Fruit fly (Drosophila melanogaster) whole organism, embryonic: ENCODE data around the gene Polr1C.
A peak's percentile ranks its signal among the peaks of the same experiment; 100 is the strongest.

ENCODE experiments used
- B-H1 ChIP-seq: fragments of 200-800 bp; sonication (Bioruptor generic); IDR thresholded peaks from 3 replicates; pipeline ENCODE4 v1.3.6; 2022; ENCODE audit warnings: missing biosample characterization, missing genetic modification characterization
- Bgb ChIP-seq: fragments of 200-800 bp; sonication (Bioruptor generic); IDR thresholded peaks from 2 replicates; pipeline ENCODE4 v1.3.6; 2022; ENCODE audit warnings: missing biosample characterization, missing genetic modification characterization; ENCODE audit not compliant: partially characterized antibody
- BtbVII ChIP-seq: fragments of 200-800 bp; sonication (Bioruptor generic); optimal IDR thresholded peaks from 3 replicates; lab custom pipeline; 2017; ENCODE audit warnings: missing biosample characterization, mild to moderate bottlenecking, missing genetic modification characterization
- CG10209 ChIP-seq: fragments of 200-800 bp; sonication (Bioruptor generic); optimal IDR thresholded peaks from 3 replicates; lab custom pipeline; 2017; ENCODE audit warnings: missing biosample characterization, mild to moderate bottlenecking, missing genetic modification characterization, missing genetic modification reagents
- CG10274 ChIP-seq: fragments of 200-800 bp; sonication (Bioruptor generic); optimal IDR thresholded peaks from 3 replicates; lab custom pipeline; 2017; ENCODE audit warnings: missing biosample characterization, mild to moderate bottlenecking, missing genetic modification characterization
- CG10366 ChIP-seq: fragments of 200-800 bp; sonication (Bioruptor generic); IDR thresholded peaks from 2 replicates; pipeline ENCODE4 v1.3.6; 2022; ENCODE audit warnings: missing biosample characterization, missing genetic modification characterization
- CG10565 ChIP-seq: fragments of 200-800 bp; sonication (Bioruptor generic); optimal IDR thresholded peaks from 3 replicates; lab custom pipeline; 2016; ENCODE audit warnings: missing biosample characterization, mild to moderate bottlenecking, missing genetic modification characterization
- CG11456 ChIP-seq: fragments of 200-800 bp; sonication (Bioruptor generic); IDR thresholded peaks from 3 replicates; pipeline ENCODE4 v1.3.6; 2022; ENCODE audit warnings: missing biosample characterization, missing genetic modification characterization
- CG12744 ChIP-seq: fragments of 200-800 bp; sonication (Bioruptor generic); optimal IDR thresholded peaks from 2 replicates; lab custom pipeline; 2016; ENCODE audit warnings: missing biosample characterization, missing genetic modification characterization
- CG14710 ChIP-seq: fragments of 200-800 bp; sonication (Bioruptor generic); optimal IDR thresholded peaks from 3 replicates; lab custom pipeline; 2019; ENCODE audit warnings: missing biosample characterization, mild to moderate bottlenecking, missing genetic modification characterization, moderate library complexity
- CG15011 ChIP-seq: fragments of 200-800 bp; sonication (Bioruptor generic); optimal IDR thresholded peaks from 3 replicates; lab custom pipeline; 2018; ENCODE audit warnings: missing biosample characterization, mild to moderate bottlenecking, missing genetic modification characterization
- CG16779 ChIP-seq: fragments of 200-800 bp; sonication (Bioruptor generic); IDR thresholded peaks from 2 replicates; pipeline ENCODE4 v1.3.6; 2022; ENCODE audit warnings: missing biosample characterization, missing genetic modification characterization
- CG17568 ChIP-seq: fragments of 200-800 bp; sonication (Bioruptor generic); optimal IDR thresholded peaks from 2 replicates; lab custom pipeline; 2018; ENCODE audit warnings: missing biosample characterization, mild to moderate bottlenecking, missing genetic modification characterization, moderate library complexity
- CG18476 ChIP-seq: fragments of 200-800 bp; sonication (Bioruptor generic); optimal IDR thresholded peaks from 2 replicates; lab custom pipeline; 2016; ENCODE audit warnings: missing biosample characterization, mild to moderate bottlenecking, missing genetic modification characterization
- CG32532 ChIP-seq: fragments of 200-800 bp; sonication (Bioruptor generic); IDR thresholded peaks from 2 replicates; pipeline ENCODE4 v1.3.6; 2022; ENCODE audit warnings: missing biosample characterization, missing genetic modification characterization
- CG3995 ChIP-seq: fragments of 200-800 bp; sonication (Bioruptor generic); optimal IDR thresholded peaks from 3 replicates; lab custom pipeline; 2016; ENCODE audit warnings: missing biosample characterization, missing genetic modification characterization
- CG5953 ChIP-seq: fragments of 200-800 bp; sonication (Bioruptor generic); IDR thresholded peaks from 2 replicates; pipeline ENCODE4 v1.3.6; 2022; ENCODE audit warnings: missing biosample characterization, missing genetic modification characterization
- CG6272 ChIP-seq: fragments of 200-800 bp; sonication (Bioruptor generic); IDR thresholded peaks from 2 replicates; pipeline ENCODE4 v1.3.6; 2022; ENCODE audit warnings: missing biosample characterization, missing genetic modification characterization
- CG7271 ChIP-seq: fragments of 200-800 bp; sonication (Bioruptor generic); optimal IDR thresholded peaks from 2 replicates; lab custom pipeline; 2018; ENCODE audit warnings: missing biosample characterization, mild to moderate bottlenecking, missing genetic modification characterization, moderate library complexity
- Dll ChIP-seq: fragments of 200-800 bp; sonication (Bioruptor generic); IDR thresholded peaks from 4 replicates; pipeline ENCODE4 v1.3.6; 2022; ENCODE audit warnings: missing biosample characterization, missing genetic modification characterization; ENCODE audit not compliant: partially characterized antibody
- Ets97D ChIP-seq: fragments of 200-800 bp; sonication (Bioruptor generic); optimal IDR thresholded peaks from 3 replicates; lab custom pipeline; 2016; ENCODE audit warnings: missing biosample characterization, missing genetic modification characterization
- GATAe ChIP-seq: fragments of 200-800 bp; sonication (Bioruptor generic); conservative IDR thresholded peaks from 2 replicates; pipeline ENCODE4 v1.3.6; 2022; ENCODE audit warnings: missing biosample characterization, missing genetic modification characterization
- H15 ChIP-seq: fragments of 200-800 bp; sonication (Bioruptor generic); IDR thresholded peaks from 3 replicates; pipeline ENCODE4 v1.3.6; 2022; ENCODE audit warnings: missing biosample characterization, missing genetic modification characterization
- Hsf ChIP-seq: fragments of 200-800 bp; sonication (Bioruptor generic); optimal IDR thresholded peaks from 3 replicates; lab custom pipeline; 2016; ENCODE audit warnings: missing biosample characterization, missing genetic modification characterization
- Lim3 ChIP-seq: fragments of 200-800 bp; sonication (Bioruptor generic); IDR thresholded peaks from 2 replicates; pipeline ENCODE4 v1.3.6; 2022; ENCODE audit warnings: missing biosample characterization, missing genetic modification characterization
- NC2α ChIP-seq: fragments of 200-800 bp; sonication (Bioruptor generic); optimal IDR thresholded peaks from 2 replicates; lab custom pipeline; 2016; ENCODE audit warnings: missing biosample characterization, missing genetic modification characterization
- Nf-YA ChIP-seq: fragments of 200-800 bp; sonication (Bioruptor generic); IDR thresholded peaks from 2 replicates; pipeline ENCODE4 v1.3.6; 2022; ENCODE audit warnings: missing biosample characterization, missing genetic modification characterization
- NfI ChIP-seq: fragments of 200-800 bp; sonication (Bioruptor generic); optimal IDR thresholded peaks from 3 replicates; lab custom pipeline; 2018; ENCODE audit warnings: missing biosample characterization, mild to moderate bottlenecking, missing genetic modification characterization, moderate library complexity
- Scr ChIP-seq: fragments of 200-800 bp; sonication (Bioruptor generic); IDR thresholded peaks from 2 replicates; pipeline ENCODE4 v1.3.6; 2022; ENCODE audit warnings: missing biosample characterization, missing genetic modification characterization; ENCODE audit not compliant: partially characterized antibody
- Six4 ChIP-seq: fragments of 200-800 bp; sonication (Bioruptor generic); optimal IDR thresholded peaks from 2 replicates; lab custom pipeline; 2016; ENCODE audit warnings: missing biosample characterization, missing genetic modification characterization
- Spps ChIP-seq: fragments of 200-800 bp; sonication (Bioruptor generic); optimal IDR thresholded peaks from 2 replicates; lab custom pipeline; 2018; ENCODE audit warnings: missing biosample characterization, mild to moderate bottlenecking, missing genetic modification characterization
- abd-A ChIP-seq: fragments of 200-800 bp; sonication (Bioruptor generic); optimal IDR thresholded peaks from 3 replicates; lab custom pipeline; 2019; ENCODE audit warnings: missing biosample characterization, mild to moderate bottlenecking, missing genetic modification characterization, moderate library complexity
- ara ChIP-seq: fragments of 200-800 bp; sonication (Bioruptor generic); IDR thresholded peaks from 2 replicates; pipeline ENCODE4 v1.3.6; 2022; ENCODE audit warnings: missing biosample characterization, missing genetic modification characterization
- cad ChIP-seq: fragments of >200 bp; optimal IDR thresholded peaks from 2 replicates; lab custom pipeline; 2017; ENCODE audit warnings: missing biosample characterization, missing genetic modification characterization
- danr ChIP-seq: fragments of 200-800 bp; sonication (Bioruptor generic); IDR thresholded peaks from 2 replicates; pipeline ENCODE4 v1.3.6; 2022; ENCODE audit warnings: missing biosample characterization, missing genetic modification characterization
- disco-r ChIP-seq: fragments of 200-800 bp; sonication (Bioruptor generic); optimal IDR thresholded peaks from 2 replicates; lab custom pipeline; 2016; ENCODE audit warnings: missing biosample characterization, missing genetic modification characterization
- fd64A ChIP-seq: fragments of 200-800 bp; sonication (Bioruptor generic); optimal IDR thresholded peaks from 3 replicates; lab custom pipeline; 2018; ENCODE audit warnings: missing biosample characterization, mild to moderate bottlenecking, missing genetic modification characterization
- ftz-f1 ChIP-seq: fragments of 200-800 bp; sonication (Bioruptor generic); optimal IDR thresholded peaks from 2 replicates; lab custom pipeline; 2016; ENCODE audit warnings: missing biosample characterization, missing genetic modification characterization
- grau ChIP-seq: fragments of 200-800 bp; optimal IDR thresholded peaks from 3 replicates; lab custom pipeline; 2019; ENCODE audit warnings: missing biosample characterization, mild to moderate bottlenecking, missing genetic modification characterization, moderate library complexity
- ind ChIP-seq: fragments of 200-800 bp; sonication (Bioruptor generic); optimal IDR thresholded peaks from 3 replicates; lab custom pipeline; 2016; ENCODE audit warnings: missing biosample characterization, missing genetic modification characterization
- insv ChIP-seq, 2 experiments: fragments of 200-800 bp; sonication (Bioruptor generic); optimal IDR thresholded peaks; 3 replicates each; lab custom pipeline; 2016 to 2018; ENCODE audit warnings: missing biosample characterization in 2 of 2, missing genetic modification characterization in 2 of 2
- jumu ChIP-seq: fragments of 200-800 bp; sonication (Bioruptor generic); optimal IDR thresholded peaks from 3 replicates; lab custom pipeline; 2016; ENCODE audit warnings: missing biosample characterization, missing genetic modification characterization
- lab ChIP-seq: fragments of 200-800 bp; sonication (Bioruptor generic); optimal IDR thresholded peaks from 3 replicates; lab custom pipeline; 2017; ENCODE audit warnings: missing biosample characterization, missing genetic modification characterization, mild to moderate bottlenecking, moderate library complexity, missing genetic modification reagents
- luna ChIP-seq: fragments of 200-800 bp; sonication (Bioruptor generic); optimal IDR thresholded peaks from 2 replicates; lab custom pipeline; 2016; ENCODE audit warnings: missing biosample characterization, missing genetic modification characterization
- mirr ChIP-seq: fragments of 200-800 bp; sonication (Bioruptor generic); optimal IDR thresholded peaks from 3 replicates; lab custom pipeline; 2018; ENCODE audit warnings: missing biosample characterization, mild to moderate bottlenecking, missing genetic modification characterization
- ro ChIP-seq: fragments of 200-800 bp; sonication (Bioruptor generic); IDR thresholded peaks from 2 replicates; pipeline ENCODE4 v1.3.6; 2022; ENCODE audit warnings: missing biosample characterization, missing genetic modification characterization
- scrt ChIP-seq: fragments of 200-800 bp; sonication (Bioruptor generic); optimal IDR thresholded peaks from 2 replicates; lab custom pipeline; 2018; ENCODE audit warnings: missing biosample characterization, mild to moderate bottlenecking, missing genetic modification characterization, moderate library complexity
- sna ChIP-seq: fragments of 200-800 bp; sonication (Bioruptor generic); IDR thresholded peaks from 2 replicates; pipeline ENCODE4 v1.3.6; 2022; ENCODE audit warnings: missing biosample characterization, missing genetic modification characterization; ENCODE audit not compliant: partially characterized antibody
- stc ChIP-seq: fragments of 200-800 bp; sonication (Bioruptor generic); IDR thresholded peaks from 2 replicates; pipeline ENCODE4 v1.3.6; 2022; ENCODE audit warnings: missing biosample characterization, missing genetic modification characterization
- wor ChIP-seq: fragments of 200-800 bp; sonication (Bioruptor generic); IDR thresholded peaks from 2 replicates; pipeline ENCODE4 v1.3.6; 2022; ENCODE audit warnings: missing biosample characterization, missing genetic modification characterization
- zfh2 ChIP-seq: fragments of 200-800 bp; sonication (Bioruptor generic); optimal IDR thresholded peaks from 2 replicates; lab custom pipeline; 2016; ENCODE audit warnings: missing biosample characterization, missing genetic modification characterization

The Polr1C gene

dm6 chr2L:4973731-4974415 is 5.1 kb downstream of the Polr1C start, which contains the start of gene mRpL28 (continued):
- TF ChIP-seq CG10366 (GFP tag; lab: Robert Waterston, UW) (no peak), CG6272 (no peak), CG3995 (GFP tag; lab: Kevin White, UChicago) (peak; percentile 29), H15 (GFP tag; lab: Robert Waterston, UW) (no peak), Six4 (GFP tag; lab: Kevin White, UChicago) (no peak), lab (GFP tag; lab: Kevin White, UChicago) (no peak), GATAe (GFP tag; lab: Robert Waterston, UW) (no peak), CG11456 (GFP tag; lab: Robert Waterston, UW) (no peak), insv (GFP tag; optimal IDR thresholded peaks at IDR 0.05; lab: Kevin White, UChicago) (no peak), CG32532 (peak; percentile 15; the same call in 1 of the 2 replicates), BtbVII (peak; percentile 14), fd64A (GFP tag; lab: Kevin White, UChicago) (no peak), luna (GFP tag; lab: Kevin White, UChicago) (no peak), Hsf (GFP tag; lab: Kevin White, UChicago) (no peak), CG14710 (tag; lab: Kevin White, UChicago) (peak; percentile 31), CG10209 (GFP tag; lab: Kevin White, UChicago) (no peak), CG12744 (GFP tag; lab: Kevin White, UChicago) (no peak), zfh2 (GFP tag; lab: Kevin White, UChicago) (no peak), cad (GFP tag; lab: Kevin White, UChicago) (no peak), CG10274 (GFP tag; lab: Kevin White, UChicago) (no peak), grau (tag; lab: Kevin White, UChicago) (peak; percentile 37), disco-r (GFP tag; lab: Kevin White, UChicago) (no peak), CG7271 (tag; lab: Kevin White, UChicago) (no peak), sna (GFP tag; lab: Robert Waterston, UW) (peak; percentile 45; the same call in 1 of the 2 replicates), NC2α (GFP tag; lab: Kevin White, UChicago) (no peak), CG5953 (GFP tag; lab: Robert Waterston, UW) (no peak), ara (GFP tag; lab: Robert Waterston, UW) (no peak), abd-A (no peak), CG16779 (GFP tag; lab: Robert Waterston, UW) (no peak), danr (no peak), mirr (GFP tag; lab: Kevin White, UChicago) (no peak), scrt (GFP tag; lab: Kevin White, UChicago) (no peak), Scr (GFP tag; lab: Robert Waterston, UW) (peak; percentile 44; the same call in 1 of the 2 replicates), wor (GFP tag; lab: Robert Waterston, UW) (no peak), Dll (GFP tag; lab: Robert Waterston, UW) (peak; percentile 46; the same call in 1 of the 4 replicates), CG15011 (GFP tag; lab: Kevin White, UChicago) (no peak), Spps (tag; lab: Kevin White, UChicago) (no peak), B-H1 (GFP tag; lab: Robert Waterston, UW) (no peak), jumu (GFP tag; lab: Kevin White, UChicago) (no peak), Bgb (GFP tag; lab: Robert Waterston, UW) (peak; percentile 10; the same call in 1 of the 2 replicates), ro (GFP tag; lab: Robert Waterston, UW) (no peak), stc (GFP tag; lab: Robert Waterston, UW) (no peak), CG18476 (no peak), Ets97D (GFP tag; lab: Kevin White, UChicago) (peak; percentile 30), ftz-f1 (GFP tag; lab: Kevin White, UChicago) (no peak), CG17568 (GFP tag; lab: Kevin White, UChicago) (no peak), NfI (no peak), ind (no peak), CG10565 (GFP tag; lab: Kevin White, UChicago) (no peak), Lim3 (GFP tag; lab: Robert Waterston, UW) (no peak), Nf-YA (no peak)
